Fruit fly (Drosophila melanogaster): ENCODE results near the gene Task7.

Task7 gene

DNA sequence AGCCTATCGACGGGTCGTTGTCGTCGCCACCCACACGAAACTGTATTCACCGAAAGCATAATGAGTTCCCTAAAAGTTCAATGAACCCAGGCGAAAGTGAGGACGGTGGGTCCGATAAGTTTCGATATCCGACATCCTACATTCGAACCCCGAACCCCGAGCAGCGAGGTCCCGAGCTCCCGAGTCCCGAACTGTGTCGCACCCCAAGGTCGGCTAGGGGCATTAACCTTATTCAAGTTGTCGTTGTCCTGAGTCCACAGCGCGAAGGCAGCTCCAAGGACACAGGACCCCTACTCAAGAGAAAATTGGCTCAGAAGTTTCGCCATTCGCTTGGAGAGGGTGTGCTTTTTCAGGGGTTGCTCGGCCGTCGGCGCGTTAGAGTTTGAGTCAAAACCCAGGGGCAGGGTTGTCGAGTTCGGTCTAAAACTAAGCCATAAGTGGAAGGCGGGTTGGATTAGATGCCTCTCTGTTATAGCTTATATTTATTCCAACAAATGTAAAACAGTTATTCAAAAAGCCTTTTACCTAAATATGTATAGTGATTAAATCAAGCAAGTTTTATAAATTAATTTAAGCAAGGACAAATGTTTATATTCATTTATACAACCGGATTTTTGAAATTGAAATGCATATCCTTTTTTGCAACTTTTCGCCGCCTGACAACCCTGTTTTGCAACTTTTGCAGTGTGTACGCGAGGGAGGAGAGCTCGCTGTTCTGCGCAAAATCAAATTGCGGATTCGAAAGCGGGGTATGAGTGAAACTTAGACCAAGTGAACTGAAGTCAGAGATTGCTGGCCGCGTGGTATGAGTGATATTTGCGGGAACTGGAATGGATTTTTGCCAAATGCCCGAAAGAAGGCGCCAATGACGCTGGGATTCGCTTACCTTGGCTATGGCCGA lies 47.5 kb upstream of the Task7 start (continued):
- TF ChIP-seq az2 (GFP tag; optimal IDR thresholded peaks at IDR 0.05), result peak; percentile 41
- peak in 1 of 2 experiments; percentile 53 for TF ChIP-seq insv (GFP tag; optimal IDR thresholded peaks at IDR 0.05)
- peak; percentile 59 for TF ChIP-seq onecut (GFP tag; IDR thresholded peaks at IDR 0.05)
- TF ChIP-seq Chrac-16 (GFP tag; optimal IDR thresholded peaks at IDR 0.05), result peak; percentile 20
- peak; percentile 92 for TF ChIP-seq CG7556 (GFP tag; optimal IDR thresholded peaks at IDR 0.05)
- TF ChIP-seq usp (GFP tag; optimal IDR thresholded peaks at IDR 0.05), result no peak
- TF ChIP-seq CG11247 (GFP tag; IDR thresholded peaks at IDR 0.05), result peak; percentile 53; the same call in 1 of the 2 replicates
- peak; percentile 69 for TF ChIP-seq bcd (GFP tag; optimal IDR thresholded peaks at IDR 0.05)
- peak; percentile 15 for TF ChIP-seq her (GFP tag; optimal IDR thresholded peaks at IDR 0.05)
- TF ChIP-seq unpg (GFP tag; optimal IDR thresholded peaks at IDR 0.05), result peak; percentile 68
- TF ChIP-seq oc (tag; optimal IDR thresholded peaks at IDR 0.05), result no peak
- TF ChIP-seq Hmr (GFP tag; optimal IDR thresholded peaks at IDR 0.05), result peak; percentile 90
- TF ChIP-seq ftz-f1 (GFP tag; optimal IDR thresholded peaks at IDR 0.05), result peak; percentile 84
- TF ChIP-seq B-H1 (GFP tag; IDR thresholded peaks at IDR 0.05), result no peak
- TF ChIP-seq Abd-B (GFP tag; optimal IDR thresholded peaks at IDR 0.05), result no peak
- no peak for TF ChIP-seq Gsc (GFP tag; IDR thresholded peaks at IDR 0.05)
- peak; percentile 90 for TF ChIP-seq lab (GFP tag; optimal IDR thresholded peaks at IDR 0.05)
- peak; percentile 71 for TF ChIP-seq tap (tag; optimal IDR thresholded peaks at IDR 0.05)
- no peak for TF ChIP-seq otp (GFP tag; IDR thresholded peaks at IDR 0.05)
- TF ChIP-seq CG5245 (GFP tag; optimal IDR thresholded peaks at IDR 0.05), result no peak
- peak; percentile 48; the same call in 1 of the 2 replicates for TF ChIP-seq Oaz (GFP tag; IDR thresholded peaks at IDR 0.05)
- peak; percentile 88 for TF ChIP-seq CG13894 (tag; optimal IDR thresholded peaks at IDR 0.05)
- TF ChIP-seq stc (GFP tag; IDR thresholded peaks at IDR 0.05), result peak; percentile 77
- TF ChIP-seq E2f2 (GFP tag; IDR thresholded peaks at IDR 0.05), result peak; percentile 44
- TF ChIP-seq CG18262 (tag; optimal IDR thresholded peaks at IDR 0.05), result peak; percentile 64
- TF ChIP-seq repo (GFP tag; optimal IDR thresholded peaks at IDR 0.05), result no peak
- no peak for TF ChIP-seq sima (GFP tag; optimal IDR thresholded peaks at IDR 0.05)
- TF ChIP-seq Neu2 (GFP tag; optimal IDR thresholded peaks at IDR 0.05; ENCODE audit: borderline replicate concordance), result no peak
- no peak for TF ChIP-seq sr (GFP tag; IDR thresholded peaks at IDR 0.05)
- peak; percentile 84 for TF ChIP-seq CG10147 (GFP tag; optimal IDR thresholded peaks at IDR 0.05)
- TF ChIP-seq Dref (GFP tag; IDR thresholded peaks at IDR 0.05), result no peak
- peak; percentile 74 for TF ChIP-seq CG32532 (GFP tag; IDR thresholded peaks at IDR 0.05)
- peak; percentile 13; the same call in 1 of the 2 replicates for TF ChIP-seq Adf1 (GFP tag; IDR thresholded peaks at IDR 0.05)
- no peak for TF ChIP-seq GATAe (GFP tag; conservative IDR thresholded peaks at IDR 0.05)
- TF ChIP-seq CG4424 (GFP tag; optimal IDR thresholded peaks at IDR 0.05), result peak; percentile 31
- peak; percentile 30 for TF ChIP-seq CG4820 (GFP tag; optimal IDR thresholded peaks at IDR 0.05)
- no peak for TF ChIP-seq Hey (tag; optimal IDR thresholded peaks at IDR 0.05)
- peak; percentile 58; the same call in 1 of the 2 replicates for TF ChIP-seq CG3847 (GFP tag; IDR thresholded peaks at IDR 0.05)
- TF ChIP-seq Deaf1 (tag; optimal IDR thresholded peaks at IDR 0.05), result peak; percentile 88
- TF ChIP-seq crc (GFP tag; optimal IDR thresholded peaks at IDR 0.05), result no peak
- TF ChIP-seq ATbp (GFP tag; optimal IDR thresholded peaks at IDR 0.05), result peak; percentile 62
- no peak for TF ChIP-seq Ets65A (GFP tag)
- peak; percentile 56 for TF ChIP-seq phol (tag; optimal IDR thresholded peaks at IDR 0.05)
- TF ChIP-seq Atf-2 (GFP tag; optimal IDR thresholded peaks at IDR 0.05), result peak; percentile 8
- TF ChIP-seq D (optimal IDR thresholded peaks at IDR 0.05), result no peak
- peak; percentile 41 for TF ChIP-seq D (GFP tag; optimal IDR thresholded peaks at IDR 0.05)
- TF ChIP-seq E2f1 (GFP tag; IDR thresholded peaks at IDR 0.05), result peak; percentile 32; the same call in 1 of the 2 replicates
- TF ChIP-seq CG10267 (tag; optimal IDR thresholded peaks at IDR 0.05), result peak; percentile 42
- TF ChIP-seq CG34422 (GFP tag; IDR thresholded peaks at IDR 0.05), result peak; percentile 49; the same call in 1 of the 3 replicates
- no peak for TF ChIP-seq corto (GFP tag; optimal IDR thresholded peaks at IDR 0.05)

Data from whole organism, embryonic.